Fruit fly (Drosophila melanogaster) whole organism, embryonic: Measurements from ENCODE around the gene CG46270.

Experiments used
- B-H2 ChIP-seq: fragments of 200-800 bp; sonication (Bioruptor generic); optimal IDR thresholded peaks from 2 replicates; lab custom pipeline; 2018; ENCODE audit warnings: missing biosample characterization, mild to moderate bottlenecking, missing genetic modification characterization
- CG10959 ChIP-seq: fragments of 200-800 bp; sonication (Bioruptor generic); IDR thresholded peaks from 2 replicates; pipeline ENCODE4 v1.3.6; 2022; ENCODE audit warnings: missing biosample characterization, missing genetic modification characterization
- CG12744 ChIP-seq: fragments of 200-800 bp; sonication (Bioruptor generic); optimal IDR thresholded peaks from 2 replicates; lab custom pipeline; 2016; ENCODE audit warnings: missing biosample characterization, missing genetic modification characterization
- CG14014 ChIP-seq: fragments of 200-800 bp; sonication (Bioruptor generic); IDR thresholded peaks from 2 replicates; pipeline ENCODE4 v1.3.6; 2022; ENCODE audit warnings: missing biosample characterization, missing genetic modification characterization
- CG14667 ChIP-seq: fragments of 200-800 bp; sonication (Bioruptor generic); IDR thresholded peaks from 2 replicates; pipeline ENCODE4 v1.3.6; 2022; ENCODE audit warnings: missing biosample characterization, missing genetic modification characterization
- CG15011 ChIP-seq: fragments of 200-800 bp; sonication (Bioruptor generic); optimal IDR thresholded peaks from 3 replicates; lab custom pipeline; 2018; ENCODE audit warnings: missing biosample characterization, mild to moderate bottlenecking, missing genetic modification characterization
- CG17359 ChIP-seq: fragments of 200-800 bp; sonication (Bioruptor generic); optimal IDR thresholded peaks from 3 replicates; lab custom pipeline; 2018; ENCODE audit warnings: missing biosample characterization, mild to moderate bottlenecking, missing genetic modification characterization, moderate library complexity
- CG18619 ChIP-seq: fragments of 200-800 bp; sonication (Bioruptor generic); optimal IDR thresholded peaks from 3 replicates; lab custom pipeline; 2017; ENCODE audit warnings: missing biosample characterization, mild to moderate bottlenecking, missing genetic modification characterization
- CG2202 ChIP-seq: fragments of 200-800 bp; sonication (Bioruptor generic); optimal IDR thresholded peaks from 2 replicates; lab custom pipeline; 2018; ENCODE audit warnings: missing biosample characterization, mild to moderate bottlenecking, missing genetic modification characterization
- CG3407 ChIP-seq: fragments of 200-800 bp; sonication (Bioruptor generic); optimal IDR thresholded peaks from 2 replicates; lab custom pipeline; 2018; ENCODE audit warnings: missing biosample characterization, mild to moderate bottlenecking, missing genetic modification characterization
- CG4360 ChIP-seq: fragments of 200-800 bp; sonication (Bioruptor generic); IDR thresholded peaks from 2 replicates; pipeline ENCODE4 v1.3.6; 2022; ENCODE audit warnings: missing biosample characterization, missing genetic modification characterization
- CG6254 ChIP-seq: fragments of 200-800 bp; sonication (Bioruptor generic); optimal IDR thresholded peaks from 3 replicates; lab custom pipeline; 2017; ENCODE audit warnings: mild to moderate bottlenecking, missing biosample characterization, missing genetic modification reagents, missing genetic modification characterization
- CG6683 ChIP-seq: fragments of 200-800 bp; sonication (Bioruptor generic); optimal IDR thresholded peaks from 2 replicates; lab custom pipeline; 2017; ENCODE audit warnings: missing biosample characterization, mild to moderate bottlenecking, missing genetic modification characterization, missing genetic modification reagents
- CG7745 ChIP-seq: fragments of 200-800 bp; sonication (Bioruptor generic); optimal IDR thresholded peaks from 2 replicates; lab custom pipeline; 2018; ENCODE audit warnings: missing biosample characterization, mild to moderate bottlenecking, missing genetic modification characterization, moderate library complexity
- Dbx ChIP-seq: fragments of 200-800 bp; sonication (Bioruptor generic); IDR thresholded peaks from 3 replicates; pipeline ENCODE4 v1.3.6; 2022; ENCODE audit warnings: missing biosample characterization, missing genetic modification characterization
- Ets97D ChIP-seq: fragments of 200-800 bp; sonication (Bioruptor generic); optimal IDR thresholded peaks from 3 replicates; lab custom pipeline; 2016; ENCODE audit warnings: missing biosample characterization, missing genetic modification characterization
- Fer1 ChIP-seq: fragments of 200-800 bp; sonication (Bioruptor generic); optimal IDR thresholded peaks from 2 replicates; lab custom pipeline; 2017; ENCODE audit warnings: missing biosample characterization, mild to moderate bottlenecking, missing genetic modification characterization
- HmgD ChIP-seq: fragments of 200-800 bp; sonication (Bioruptor generic); optimal IDR thresholded peaks from 3 replicates; lab custom pipeline; 2016; ENCODE audit warnings: missing biosample characterization, missing genetic modification characterization
- Hr51 ChIP-seq, 2 experiments: fragments of 200-800 bp; sonication (Bioruptor generic); optimal IDR thresholded peaks; 2 replicates in 1 of 2; 3 replicates in 1 of 2; lab custom pipeline; 2016 to 2018; ENCODE audit warnings: missing biosample characterization in 2 of 2, missing genetic modification characterization in 2 of 2, mild to moderate bottlenecking in 1 of 2, moderate library complexity in 1 of 2
- Lim3 ChIP-seq: fragments of 200-800 bp; sonication (Bioruptor generic); IDR thresholded peaks from 2 replicates; pipeline ENCODE4 v1.3.6; 2022; ENCODE audit warnings: missing biosample characterization, missing genetic modification characterization
- Lpt ChIP-seq: fragments of >200 bp; optimal IDR thresholded peaks from 2 replicates; lab custom pipeline; 2018; ENCODE audit warnings: missing biosample characterization, missing genetic modification characterization
- Max ChIP-seq: fragments of 200-800 bp; sonication (Bioruptor generic); optimal IDR thresholded peaks from 2 replicates; lab custom pipeline; 2016; ENCODE audit warnings: missing biosample characterization, mild to moderate bottlenecking, missing genetic modification characterization
- Mrtf ChIP-seq: fragments of 200-800 bp; sonication (Bioruptor generic); IDR thresholded peaks from 3 replicates; pipeline ENCODE4 v1.3.6; 2022; ENCODE audit warnings: missing biosample characterization, missing genetic modification characterization
- Optix ChIP-seq: fragments of 200-800 bp; sonication (Bioruptor generic); IDR thresholded peaks from 3 replicates; pipeline ENCODE4 v1.3.6; 2022; ENCODE audit warnings: missing biosample characterization, missing genetic modification characterization
- Pdp1 ChIP-seq, 2 experiments: fragments of 200-800 bp; sonication (Bioruptor generic); optimal IDR thresholded peaks; 3 replicates each; lab custom pipeline; 2016; ENCODE audit warnings: missing biosample characterization in 2 of 2, missing genetic modification characterization in 2 of 2, mild to moderate bottlenecking in 1 of 2, moderate library complexity in 1 of 2
- Ravus ChIP-seq: fragments of 200-800 bp; sonication (Bioruptor generic); IDR thresholded peaks from 2 replicates; pipeline ENCODE4 v1.3.6; 2022; ENCODE audit warnings: missing biosample characterization, missing genetic modification characterization
- Xrp1 ChIP-seq: fragments of 200-800 bp; sonication (Bioruptor generic); IDR thresholded peaks from 2 replicates; pipeline ENCODE4 v1.3.6; 2022; ENCODE audit warnings: missing biosample characterization, missing genetic modification characterization
- ap ChIP-seq: fragments of 200-800 bp; sonication (Bioruptor generic); IDR thresholded peaks from 2 replicates; pipeline ENCODE4 v1.3.6; 2022; ENCODE audit warnings: missing biosample characterization, missing genetic modification characterization
- bcd ChIP-seq: fragments of 200-800 bp; sonication (Bioruptor generic); optimal IDR thresholded peaks from 2 replicates; lab custom pipeline; 2017; ENCODE audit warnings: missing biosample characterization, mild to moderate bottlenecking, missing genetic modification characterization
- croc ChIP-seq: fragments of 200-800 bp; sonication (Bioruptor generic); conservative IDR thresholded peaks from 3 replicates; pipeline ENCODE4 v1.3.6; 2022; ENCODE audit warnings: missing biosample characterization, missing genetic modification characterization
- cwo ChIP-seq: fragments of 200-800 bp; sonication (Bioruptor generic); optimal IDR thresholded peaks from 3 replicates; lab custom pipeline; 2017; ENCODE audit warnings: missing biosample characterization, missing genetic modification characterization, mild to moderate bottlenecking, moderate library complexity, missing genetic modification reagents
- dysf ChIP-seq: fragments of 200-800 bp; sonication (Bioruptor generic); IDR thresholded peaks from 3 replicates; pipeline ENCODE4 v1.3.6; 2022; ENCODE audit warnings: missing biosample characterization, missing genetic modification characterization
- fd102C ChIP-seq: fragments of 200-800 bp; sonication (Bioruptor generic); optimal IDR thresholded peaks from 2 replicates; lab custom pipeline; 2018; ENCODE audit warnings: missing biosample characterization, mild to moderate bottlenecking, missing genetic modification characterization, moderate library complexity
- gsb ChIP-seq: fragments of 200-800 bp; sonication (Bioruptor generic); IDR thresholded peaks from 2 replicates; pipeline ENCODE4 v1.3.6; 2022; ENCODE audit warnings: missing biosample characterization, missing genetic modification characterization
- hkb ChIP-seq, 2 experiments: fragments of 200-800 bp in 1 of 2; fragments of >200 bp in 1 of 2; sonication (Bioruptor generic) in 1 of 2; IDR thresholded peaks in 1 of 2; optimal IDR thresholded peaks in 1 of 2; 2 replicates each; pipeline versions ENCODE4 v1.3.6 to Lab custom; 2017 to 2022; ENCODE audit warnings: missing biosample characterization in 1 of 2, missing genetic modification characterization in 1 of 2
- maf-S ChIP-seq: fragments of 200-800 bp; sonication (Bioruptor generic); optimal IDR thresholded peaks from 2 replicates; lab custom pipeline; 2016; ENCODE audit warnings: missing biosample characterization, missing genetic modification characterization
- oc ChIP-seq: fragments of 200-800 bp; sonication (Bioruptor generic); optimal IDR thresholded peaks from 2 replicates; lab custom pipeline; 2018; ENCODE audit warnings: missing biosample characterization, mild to moderate bottlenecking, missing genetic modification characterization, moderate library complexity
- slp2 ChIP-seq: fragments of 200-800 bp; sonication (Bioruptor generic); optimal IDR thresholded peaks from 2 replicates; lab custom pipeline; 2016; ENCODE audit warnings: missing biosample characterization, missing genetic modification characterization
- sqz ChIP-seq: fragments of 200-800 bp; sonication (Bioruptor generic); optimal IDR thresholded peaks from 3 replicates; lab custom pipeline; 2018; ENCODE audit warnings: missing biosample characterization, mild to moderate bottlenecking, missing genetic modification characterization
- unpg ChIP-seq: fragments of 200-800 bp; sonication (Bioruptor generic); optimal IDR thresholded peaks from 3 replicates; lab custom pipeline; 2018; ENCODE audit warnings: missing biosample characterization, mild to moderate bottlenecking, missing genetic modification characterization, moderate library complexity

CG46270 gene

dm6 chr3R:10393654-10394367 is 34.4 kb downstream of the CG46270 start (continued):
- TF ChIP-seq slp2 (peak; percentile 69), cwo (GFP tag; lab: Kevin White, UChicago) (no peak), Lim3 (GFP tag; lab: Robert Waterston, UW) (peak; percentile 63; the same call in 1 of the 2 replicates), Fer1 (GFP tag; lab: Kevin White, UChicago) (peak; percentile 76), CG6683 (GFP tag; lab: Kevin White, UChicago) (peak; percentile 39), CG18619 (GFP tag; lab: Kevin White, UChicago) (peak; percentile 75), ap (GFP tag; lab: Robert Waterston, UW) (peak; percentile 86), oc (tag; lab: Kevin White, UChicago) (peak; percentile 89), CG7745 (no peak), CG12744 (GFP tag; lab: Kevin White, UChicago) (peak; percentile 86), fd102C (GFP tag; lab: Kevin White, UChicago) (no peak), unpg (GFP tag; lab: Kevin White, UChicago) (peak; percentile 90), gsb (GFP tag; lab: Robert Waterston, UW) (peak; percentile 77), Xrp1 (GFP tag; lab: Robert Waterston, UW) (peak; percentile 80; the same call in 1 of the 2 replicates), CG2202 (tag; lab: Kevin White, UChicago) (no peak), Pdp1 (GFP tag; optimal IDR thresholded peaks at IDR 0.05; lab: Kevin White, UChicago) (peak; percentile 56 to 94), Max (GFP tag; lab: Kevin White, UChicago) (peak; percentile 43), Ets97D (peak; percentile 44), Mrtf (peak; percentile 81; the same call in 2 of the 3 replicates), Lpt (no peak), sqz (GFP tag; lab: Kevin White, UChicago) (peak; percentile 24), Hr51 (GFP tag; optimal IDR thresholded peaks at IDR 0.05; lab: Kevin White, UChicago) (peak; percentile 14 to 93), Optix (GFP tag; lab: Robert Waterston, UW) (no peak), CG17359 (peak; percentile 87), CG10959 (GFP tag; lab: Robert Waterston, UW) (peak; percentile 45; the same call in 1 of the 2 replicates), CG14014 (peak; percentile 93), B-H2 (GFP tag; lab: Kevin White, UChicago) (no peak), CG4360 (GFP tag; lab: Robert Waterston, UW) (no peak), dysf (GFP tag; lab: Robert Waterston, UW) (peak; percentile 93), CG14667 (GFP tag; lab: Robert Waterston, UW) (peak; percentile 63), CG3407 (GFP tag; lab: Kevin White, UChicago) (peak; percentile 65), croc (peak; percentile 26; the same call in 1 of the 3 replicates), HmgD (no peak), CG6254 (no peak), Dbx (peak; percentile 77), maf-S (GFP tag; lab: Kevin White, UChicago) (peak; percentile 69), Ravus (GFP tag; lab: Robert Waterston, UW) (peak; percentile 55; the same call in 1 of the 2 replicates), CG15011 (GFP tag; lab: Kevin White, UChicago) (peak; percentile 16), bcd (GFP tag; lab: Kevin White, UChicago) (peak; percentile 60), hkb (optimal IDR thresholded peaks at IDR 0.05; lab: Kevin White, UChicago) (no peak), hkb (GFP tag; IDR thresholded peaks at IDR 0.05; lab: Robert Waterston, UW) (peak; percentile 92)
